Worm (Caenorhabditis elegans): Measurements from ENCODE around the gene T24B8.7.
A peak's percentile ranks its signal among the peaks of the same experiment; 100 is the strongest.

T24B8.7 gene

DNA sequence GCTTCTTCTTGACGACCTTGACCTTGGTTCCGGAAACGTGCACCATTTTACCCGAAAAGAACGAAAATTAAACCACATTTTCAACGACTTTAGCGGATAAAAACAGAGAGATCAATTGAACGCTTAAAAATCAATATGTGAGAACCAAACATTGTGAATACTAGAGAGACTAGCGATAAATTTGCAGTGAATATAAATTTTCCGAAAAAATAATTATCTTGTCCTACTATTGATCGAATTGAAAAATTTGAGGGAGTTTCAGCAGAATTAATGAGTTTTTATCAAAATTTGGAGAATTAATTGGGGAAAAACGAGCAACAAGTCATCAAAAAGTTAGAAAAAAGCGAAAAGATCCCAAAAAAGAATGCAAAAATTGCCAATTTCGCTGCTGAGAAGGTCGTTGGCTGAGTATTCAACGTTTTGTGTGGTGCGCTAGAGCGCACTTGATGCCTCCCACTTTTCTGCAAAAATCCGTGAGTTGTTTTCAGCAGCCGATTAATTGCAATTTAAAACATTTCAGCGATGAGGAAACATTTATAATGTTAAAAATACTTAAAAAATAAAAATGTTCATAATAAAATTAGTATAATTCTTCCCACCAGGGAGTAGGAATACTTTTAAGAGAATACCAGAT, 3.7 kb upstream of the T24B8.7 start, which contains the start of gene rpl-32 (continued):
- TF ChIP-seq sup-37 (GFP tag; optimal IDR thresholded peaks at IDR 0.05): no peak
- peak in 2 of 3 experiments; percentile 64 to 88 for TF ChIP-seq ceh-82 (tag; optimal IDR thresholded peaks at IDR 0.05)
- peak; percentile 19 for TF ChIP-seq fkh-10 (GFP tag; optimal IDR thresholded peaks at IDR 0.05)
- peak; percentile 14 for TF ChIP-seq nhr-237 (tag; optimal IDR thresholded peaks at IDR 0.05)
- peak; percentile 91 for TF ChIP-seq lin-15B (tag; optimal IDR thresholded peaks at IDR 0.05)
- TF ChIP-seq alr-1 (tag; optimal IDR thresholded peaks at IDR 0.05; ENCODE audit: borderline replicate concordance): no peak
- TF ChIP-seq dpl-1 (GFP tag; optimal IDR thresholded peaks at IDR 0.05): peak; percentile 63 to 80 (median 76)
- TF ChIP-seq C04F5.9 (tag; optimal IDR thresholded peaks at IDR 0.05): no peak
- no peak for TF ChIP-seq nhr-76 (tag; optimal IDR thresholded peaks at IDR 0.05)
- TF ChIP-seq hlh-17 (GFP tag; optimal IDR thresholded peaks at IDR 0.05; ENCODE audit: borderline replicate concordance): no peak
- TF ChIP-seq unc-62 (GFP tag; optimal IDR thresholded peaks at IDR 0.05): no peak
- peak; percentile 29; the same call in 1 of the 2 replicates for TF ChIP-seq ceh-88 (GFP tag; IDR thresholded peaks at IDR 0.05)
- no peak for TF ChIP-seq pag-3 (tag; optimal IDR thresholded peaks at IDR 0.05; ENCODE audit: borderline replicate concordance, insufficient read depth)
- TF ChIP-seq snpc-4 (tag; optimal IDR thresholded peaks at IDR 0.05): peak; percentile 73
- no peak for TF ChIP-seq elt-2 (tag; optimal IDR thresholded peaks at IDR 0.05)
- no peak for TF ChIP-seq sptf-1 (tag; optimal IDR thresholded peaks at IDR 0.05)
- TF ChIP-seq ces-1 (GFP tag; optimal IDR thresholded peaks at IDR 0.05): no peak
- peak; percentile 78 for TF ChIP-seq rnt-1 (tag; optimal IDR thresholded peaks at IDR 0.05)
- TF ChIP-seq irx-1 (tag; optimal IDR thresholded peaks at IDR 0.05): peak; percentile 42
- TF ChIP-seq pax-3 (tag; optimal IDR thresholded peaks at IDR 0.05): no peak
- TF ChIP-seq aly-2 (tag; optimal IDR thresholded peaks at IDR 0.05): no peak
- TF ChIP-seq nhr-11 (tag; optimal IDR thresholded peaks at IDR 0.05): no peak
- TF ChIP-seq tlp-1 (tag; optimal IDR thresholded peaks at IDR 0.05): no peak
- TF ChIP-seq nhr-28 (tag; optimal IDR thresholded peaks at IDR 0.05): no peak
- peak; percentile 82 for TF ChIP-seq snu-23 (GFP tag; optimal IDR thresholded peaks at IDR 0.05)
- no peak for TF ChIP-seq unc-98 (GFP tag; IDR thresholded peaks at IDR 0.05)
- peak; percentile 78 to 92 for TF ChIP-seq lsy-2 (tag; optimal IDR thresholded peaks at IDR 0.05)
- TF ChIP-seq unc-86 (tag; optimal IDR thresholded peaks at IDR 0.05): peak; percentile 42
- peak; percentile 45 for TF ChIP-seq dsc-1 (tag; optimal IDR thresholded peaks at IDR 0.05)
- peak in 1 of 2 experiments; percentile 69 for TF ChIP-seq mdl-1 (tag; optimal IDR thresholded peaks at IDR 0.05)
- no peak for TF ChIP-seq unc-30 (tag; optimal IDR thresholded peaks at IDR 0.05)
- TF ChIP-seq nhr-84 (tag; optimal IDR thresholded peaks at IDR 0.05): no peak
- peak; percentile 61 for TF ChIP-seq unc-130 (tag; optimal IDR thresholded peaks at IDR 0.05)
- peak; percentile 12 for TF ChIP-seq fkh-4 (tag; optimal IDR thresholded peaks at IDR 0.05; ENCODE audit: borderline replicate concordance)
- no peak for TF ChIP-seq ceh-90 (tag; optimal IDR thresholded peaks at IDR 0.05)
- TF ChIP-seq mef-2 (tag; optimal IDR thresholded peaks at IDR 0.05): peak; percentile 20
- TF ChIP-seq Y116A8C.19 (tag; optimal IDR thresholded peaks at IDR 0.05; ENCODE audit: borderline replicate concordance): no peak
- TF ChIP-seq F16B12.6 (tag; optimal IDR thresholded peaks at IDR 0.05): peak; percentile 83
- TF ChIP-seq nhr-20 (tag; optimal IDR thresholded peaks at IDR 0.05): peak; percentile 76
- TF ChIP-seq mep-1 (tag; optimal IDR thresholded peaks at IDR 0.05): peak; percentile 92
- TF ChIP-seq hpl-2 (GFP tag; optimal IDR thresholded peaks at IDR 0.05): peak; percentile 42
- peak in 3 of 6 experiments; percentile 0 to 89 (median 55) for TF ChIP-seq elt-3 (tag; optimal IDR thresholded peaks at IDR 0.05)
- TF ChIP-seq grh-1 (GFP tag; IDR thresholded peaks at IDR 0.05): no peak
- no peak for TF ChIP-seq egl-27 (tag; optimal IDR thresholded peaks at IDR 0.05)
- peak; percentile 90 for TF ChIP-seq C16A3.4 (tag; optimal IDR thresholded peaks at IDR 0.05)
- TF ChIP-seq nhr-12 (tag; optimal IDR thresholded peaks at IDR 0.05): no peak
- TF ChIP-seq tbx-2 (tag; optimal IDR thresholded peaks at IDR 0.05): peak; percentile 72
- TF ChIP-seq lir-3 (tag; optimal IDR thresholded peaks at IDR 0.05; ENCODE audit: poor library complexity): no peak
- peak; percentile 89 for TF ChIP-seq skn-1 (tag; optimal IDR thresholded peaks at IDR 0.05)
- peak; percentile 74 to 80 for TF ChIP-seq efl-1 (optimal IDR thresholded peaks at IDR 0.05)
- TF ChIP-seq efl-1 (GFP tag; optimal IDR thresholded peaks at IDR 0.05 in 1 of 2): peak; percentile 74 to 97
- TF ChIP-seq ceh-63 (GFP tag; optimal IDR thresholded peaks at IDR 0.05): no peak
